Worm (Caenorhabditis elegans) whole organism, L2 larva: ENCODE measurements around the gene twk-31.

Experiments used
- C34F6.9 ChIP-seq: fragments of 150-350 bp; optimal IDR thresholded peaks from 2 replicates; lab custom pipeline; 2014; ENCODE audit warnings: missing biosample characterization, missing genetic modification characterization
- R02D3.7 ChIP-seq: fragments of 150-350 bp; optimal IDR thresholded peaks from 2 replicates; lab custom pipeline; 2014; ENCODE audit warnings: missing biosample characterization, missing genetic modification characterization
- Y55F3AM.14 ChIP-seq: fragments of 200-800 bp; sonication (Bioruptor generic); optimal IDR thresholded peaks from 2 replicates; lab custom pipeline; 2018; ENCODE audit warnings: mild to moderate bottlenecking, missing genetic modification characterization, missing compliant biosample characterization
- ZK546.5 ChIP-seq: sonication (generic microtip); optimal IDR thresholded peaks from 2 replicates; lab custom pipeline; 2017; ENCODE audit warnings: missing biosample characterization, missing genetic modification characterization
- alr-1 ChIP-seq: fragments of 150-350 bp; optimal IDR thresholded peaks from 2 replicates; lab custom pipeline; 2014; ENCODE audit warnings: missing biosample characterization, missing genetic modification characterization
- aly-2 ChIP-seq: fragments of 150-350 bp; optimal IDR thresholded peaks from 2 replicates; lab custom pipeline; 2014; ENCODE audit warnings: missing biosample characterization, missing genetic modification characterization
- ama-1 ChIP-seq: fragments of 150-350 bp; optimal IDR thresholded peaks from 2 replicates; lab custom pipeline; 2018; ENCODE audit warnings: inconsistent platforms
- blmp-1 ChIP-seq: sonication (generic microtip); optimal IDR thresholded peaks from 2 replicates; lab custom pipeline; 2017; ENCODE audit warnings: missing genetic modification characterization, mild to moderate bottlenecking, missing compliant biosample characterization, antibody characterized with exemption, moderate library complexity; ENCODE audit not compliant: insufficient read depth
- ceh-82 ChIP-seq: fragments of 150-350 bp; optimal IDR thresholded peaks from 2 replicates; lab custom pipeline; 2014; ENCODE audit warnings: missing biosample characterization, missing genetic modification characterization
- dmd-4 ChIP-seq: sonication (generic microtip); optimal IDR thresholded peaks from 2 replicates; lab custom pipeline; 2017; ENCODE audit warnings: missing biosample characterization, missing genetic modification characterization
- egl-27 ChIP-seq: sonication (generic microtip); optimal IDR thresholded peaks from 3 replicates; lab custom pipeline; 2017; ENCODE audit warnings: missing biosample characterization, missing genetic modification reagents, missing genetic modification characterization
- elt-1 ChIP-seq: fragments of 150-350 bp; optimal IDR thresholded peaks from 2 replicates; lab custom pipeline; 2014; ENCODE audit warnings: missing biosample characterization, missing genetic modification characterization
- elt-3 ChIP-seq: sonication (generic microtip); optimal IDR thresholded peaks from 2 replicates; lab custom pipeline; 2017; ENCODE audit warnings: missing biosample characterization, missing genetic modification characterization
- fos-1 ChIP-seq: fragments of 150-350 bp; optimal IDR thresholded peaks from 2 replicates; lab custom pipeline; 2014; ENCODE audit warnings: missing biosample characterization, missing genetic modification characterization
- lin-11 ChIP-seq: fragments of 150-350 bp; sonication (generic microtip); optimal IDR thresholded peaks from 2 replicates; lab custom pipeline; 2014; ENCODE audit warnings: missing biosample characterization, missing genetic modification characterization, inconsistent platforms, mixed read lengths
- lin-13 ChIP-seq: fragments of 150-350 bp; optimal IDR thresholded peaks from 2 replicates; lab custom pipeline; 2014; ENCODE audit warnings: missing biosample characterization, missing genetic modification reagents, missing genetic modification characterization
- lin-39 ChIP-seq: fragments of 150-350 bp; optimal IDR thresholded peaks from 2 replicates; lab custom pipeline; 2014; ENCODE audit warnings: missing biosample characterization, missing genetic modification reagents, missing genetic modification characterization
- lsy-2 ChIP-seq, 2 experiments: fragments of 150-350 bp in 1 of 2; sonication (generic microtip) in 1 of 2; optimal IDR thresholded peaks; 2 replicates each; lab custom pipeline; 2014 to 2017; ENCODE audit warnings: missing biosample characterization in 2 of 2, missing genetic modification characterization in 2 of 2
- mab-5 ChIP-seq: fragments of 150-350 bp; optimal IDR thresholded peaks from 2 replicates; lab custom pipeline; 2014; ENCODE audit warnings: missing biosample characterization, missing genetic modification characterization
- mbf-1 ChIP-seq: sonication (generic microtip); optimal IDR thresholded peaks from 2 replicates; lab custom pipeline; 2017; ENCODE audit warnings: missing biosample characterization, missing genetic modification characterization
- nhr-10 ChIP-seq: sonication (generic microtip); optimal IDR thresholded peaks from 2 replicates; lab custom pipeline; 2017; ENCODE audit warnings: missing biosample characterization, missing genetic modification characterization
- nhr-129 ChIP-seq: fragments of 150-350 bp; optimal IDR thresholded peaks from 2 replicates; lab custom pipeline; 2014; ENCODE audit warnings: missing biosample characterization, missing genetic modification characterization
- nhr-21 ChIP-seq: fragments of 150-350 bp; optimal IDR thresholded peaks from 2 replicates; lab custom pipeline; 2014; ENCODE audit warnings: missing biosample characterization, missing genetic modification characterization
- nhr-237 ChIP-seq: fragments of 150-350 bp; optimal IDR thresholded peaks from 2 replicates; lab custom pipeline; 2014; ENCODE audit warnings: missing biosample characterization, missing genetic modification characterization
- nhr-6 ChIP-seq: fragments of 150-350 bp; optimal IDR thresholded peaks from 2 replicates; lab custom pipeline; 2014; ENCODE audit warnings: missing biosample characterization, missing genetic modification characterization
- nhr-77 ChIP-seq: fragments of 150-350 bp; optimal IDR thresholded peaks from 2 replicates; lab custom pipeline; 2014; ENCODE audit warnings: missing biosample characterization, missing genetic modification characterization
- peb-1 ChIP-seq: fragments of 150-350 bp; optimal IDR thresholded peaks from 2 replicates; lab custom pipeline; 2014; ENCODE audit warnings: missing biosample characterization, missing genetic modification characterization
- sem-4 ChIP-seq: fragments of 150-350 bp; optimal IDR thresholded peaks from 2 replicates; lab custom pipeline; 2014; ENCODE audit warnings: missing biosample characterization, missing genetic modification reagents, missing genetic modification characterization
- skn-1 ChIP-seq: sonication (generic microtip); optimal IDR thresholded peaks from 2 replicates; lab custom pipeline; 2017; ENCODE audit warnings: missing biosample characterization, missing genetic modification characterization
- sma-3 ChIP-seq: sonication (generic microtip); optimal IDR thresholded peaks from 2 replicates; lab custom pipeline; 2016; ENCODE audit warnings: missing genetic modification reagents, missing genetic modification characterization, missing compliant biosample characterization
- snpc-4 ChIP-seq: fragments of 150-350 bp; optimal IDR thresholded peaks from 2 replicates; lab custom pipeline; 2014; ENCODE audit warnings: missing biosample characterization, missing genetic modification characterization
- unc-39 ChIP-seq: fragments of 150-350 bp; optimal IDR thresholded peaks from 2 replicates; lab custom pipeline; 2014; ENCODE audit warnings: missing biosample characterization, missing genetic modification characterization
- unc-55 ChIP-seq: fragments of 150-350 bp; sonication (generic microtip); optimal IDR thresholded peaks from 3 replicates; lab custom pipeline; 2014; ENCODE audit warnings: missing biosample characterization, missing genetic modification reagents, missing genetic modification characterization
- unc-62 ChIP-seq: fragments of 150-350 bp; optimal IDR thresholded peaks from 2 replicates; lab custom pipeline; 2014; ENCODE audit warnings: missing biosample characterization, missing genetic modification reagents, missing genetic modification characterization
- zag-1 ChIP-seq: fragments of 150-350 bp; optimal IDR thresholded peaks from 2 replicates; lab custom pipeline; 2014; ENCODE audit warnings: missing biosample characterization, missing genetic modification characterization
- ztf-4 ChIP-seq: fragments of 150-350 bp; optimal IDR thresholded peaks from 2 replicates; lab custom pipeline; 2014; ENCODE audit warnings: missing biosample characterization, missing genetic modification characterization

twk-31 gene

DNA sequence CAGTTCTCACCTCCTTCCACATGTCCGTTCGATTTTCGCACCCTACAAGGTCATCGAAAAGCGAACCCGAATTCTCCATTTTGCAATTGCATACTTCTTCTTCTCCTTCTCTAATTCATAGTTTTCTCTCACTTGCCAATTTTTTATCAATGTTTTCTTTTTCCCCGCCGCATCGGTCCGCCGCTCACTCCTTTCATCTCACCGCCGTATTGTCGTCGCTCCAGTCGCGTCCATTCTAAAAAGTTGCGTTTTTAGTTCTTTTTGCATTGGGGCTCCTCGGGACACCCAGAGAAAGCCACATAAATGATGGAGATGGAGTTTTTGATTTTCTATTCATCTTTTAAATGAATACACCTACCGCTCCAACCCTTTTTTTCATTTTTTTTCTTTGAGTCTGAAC is 40.9 kb downstream of the twk-31 start:
- TF ChIP-seq nhr-237 (tag; lab: Kevin White, UChicago) (no peak), fos-1 (tag; lab: Kevin White, UChicago) (peak; percentile 26), lsy-2 (tag; optimal IDR thresholded peaks at IDR 0.05; lab: Kevin White, UChicago) (no peak)

DNA sequence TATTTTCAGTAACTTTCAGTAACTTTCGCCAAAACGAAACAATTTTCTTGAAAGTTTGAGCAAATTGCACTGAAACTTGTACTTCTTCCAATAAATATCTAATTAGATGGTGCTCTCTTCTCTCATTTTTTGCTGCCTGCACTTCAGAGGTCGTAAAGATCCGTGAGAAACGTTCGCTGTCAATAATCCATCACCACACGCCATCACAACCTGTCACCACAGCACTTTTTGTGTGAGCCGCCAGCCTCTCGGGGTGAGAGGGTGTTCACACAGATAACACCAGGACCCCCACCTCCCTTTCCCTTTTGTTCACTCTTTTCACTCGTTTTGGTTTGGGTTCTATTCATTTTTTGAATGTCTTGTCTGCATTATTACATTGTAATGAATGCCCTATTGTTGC is 42.1 kb downstream of the twk-31 start:
- TF ChIP-seq sem-4 (no peak), aly-2 (tag; lab: Kevin White, UChicago) (no peak), elt-3 (tag; lab: Kevin White, UChicago) (no peak), ceh-82 (tag; lab: Kevin White, UChicago) (no peak), unc-55 (GFP tag; lab: Kevin White, UChicago) (no peak), zag-1 (tag; lab: Kevin White, UChicago) (no peak), blmp-1 (tag; lab: Kevin White, UChicago) (no peak)

- TF ChIP-seq unc-62 (GFP tag; lab: Kevin White, UChicago) (no peak), Y55F3AM.14 (GFP tag; lab: Kevin White, UChicago) (no peak), dmd-4 (tag; lab: Kevin White, UChicago) (no peak), lin-13 (GFP tag; lab: Kevin White, UChicago) (no peak), mab-5 (tag; lab: Kevin White, UChicago) (peak; percentile 5), blmp-1 (tag; lab: Kevin White, UChicago) (no peak), sem-4 (peak; percentile 16)
Measured at ce11 chrIII:11453970-11454369, 43.5 kb downstream of the twk-31 start.

DNA sequence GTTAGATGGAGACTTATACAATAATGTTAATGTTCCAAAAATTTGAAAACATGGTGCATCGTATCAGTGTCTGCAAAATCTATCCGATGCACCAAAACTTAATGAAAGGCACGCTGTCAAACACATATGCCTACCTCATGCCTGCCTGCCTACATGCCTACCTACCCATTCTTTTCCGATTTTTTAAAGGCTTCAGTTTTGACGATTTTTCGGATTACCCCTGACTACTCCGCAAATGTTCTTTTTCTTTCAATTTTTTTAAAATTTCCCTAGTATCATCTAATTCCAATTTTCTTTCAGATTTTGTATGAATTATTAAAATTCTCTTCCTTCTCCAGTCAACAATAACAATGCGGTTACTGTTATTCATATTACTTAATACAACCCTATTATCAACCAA is 46.1 kb downstream of the twk-31 start, which contains the start of gene plr-1:
plr-1 (plus strand) TSS at position 301 of the 400 bp plus-strand sequence.
- TF ChIP-seq peb-1 (tag; lab: Kevin White, UChicago) (no peak), sma-3 (GFP tag; lab: Kevin White, UChicago) (no peak), sem-4 (no peak), C34F6.9 (tag; lab: Kevin White, UChicago) (no peak), unc-39 (no peak), fos-1 (tag; lab: Kevin White, UChicago) (no peak), nhr-129 (no peak), lin-39 (tag; lab: Kevin White, UChicago) (no peak), elt-3 (tag; lab: Kevin White, UChicago) (no peak), lsy-2 (tag; optimal IDR thresholded peaks at IDR 0.05; lab: Kevin White, UChicago) (no peak), nhr-10 (no peak), skn-1 (tag; lab: Kevin White, UChicago) (no peak), alr-1 (tag; lab: Kevin White, UChicago) (no peak), mbf-1 (tag; lab: Kevin White, UChicago) (no peak), lin-13 (GFP tag; lab: Kevin White, UChicago) (no peak)

ce11 chrIII:11457911-11458310 is 47.4 kb downstream of the twk-31 start:
- TF ChIP-seq zag-1 (tag; lab: Kevin White, UChicago) (no peak), unc-55 (GFP tag; lab: Kevin White, UChicago) (no peak), mab-5 (tag; lab: Kevin White, UChicago) (no peak), R02D3.7 (tag; lab: Kevin White, UChicago) (no peak), Y55F3AM.14 (GFP tag; lab: Kevin White, UChicago) (no peak), lin-13 (GFP tag; lab: Kevin White, UChicago) (no peak), nhr-6 (tag; lab: Kevin White, UChicago) (no peak), nhr-21 (tag; lab: Kevin White, UChicago) (no peak), mbf-1 (tag; lab: Kevin White, UChicago) (no peak), lin-11 (tag; lab: Kevin White, UChicago) (no peak), snpc-4 (tag; lab: Kevin White, UChicago) (no peak), egl-27 (tag; lab: Kevin White, UChicago) (no peak), nhr-77 (tag; lab: Kevin White, UChicago) (no peak), aly-2 (tag; lab: Kevin White, UChicago) (no peak), elt-1 (tag; lab: Kevin White, UChicago) (no peak), elt-3 (tag; lab: Kevin White, UChicago) (no peak), blmp-1 (tag; lab: Kevin White, UChicago) (no peak), ztf-4 (tag; lab: Kevin White, UChicago) (no peak), ZK546.5 (no peak), ama-1 (lab: Kevin White, UChicago) (no peak)
